Worm (Caenorhabditis elegans): ENCODE measurements around the gene C02B8.12.
"Not testable (repeated sequence)": the region's sequence is repeated elsewhere in the genome, so short reads cannot be mapped to it uniquely, and the experiment has no call there.

DNA sequence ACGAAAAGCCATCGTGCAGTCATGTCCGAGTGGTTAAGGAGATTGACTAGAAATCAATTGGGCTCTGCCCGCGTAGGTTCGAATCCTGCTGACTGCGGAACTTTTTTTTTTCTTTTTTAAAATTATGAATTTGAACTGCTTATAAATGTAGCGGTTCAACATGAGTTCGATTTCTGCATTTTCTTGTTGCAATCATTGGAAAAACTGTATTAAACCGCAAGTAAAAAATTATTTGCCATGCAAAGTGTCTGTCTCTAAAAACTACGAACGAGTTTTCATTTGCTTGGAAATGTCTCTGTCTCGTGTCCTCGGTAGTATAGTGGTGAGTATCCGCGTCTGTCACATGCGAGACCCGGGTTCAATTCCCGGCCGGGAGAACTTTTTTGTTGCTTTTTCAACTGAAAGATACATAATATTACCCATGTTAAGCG, 32.3 kb upstream of the C02B8.12 start:
- TF ChIP-seq sox-4 (tag; optimal IDR thresholded peaks at IDR 0.05); pqm-1 (tag; optimal IDR thresholded peaks at IDR 0.05); nhr-11 (tag; optimal IDR thresholded peaks at IDR 0.05); fkh-10 (GFP tag; optimal IDR thresholded peaks at IDR 0.05); K02D7.2 (tag; optimal IDR thresholded peaks at IDR 0.05); pag-3 (tag; optimal IDR thresholded peaks at IDR 0.05; ENCODE audit: borderline replicate concordance); ama-1 (optimal IDR thresholded peaks at IDR 0.05); ref-2 (tag; optimal IDR thresholded peaks at IDR 0.05); fax-1 (tag; optimal IDR thresholded peaks at IDR 0.05); elt-2 (tag; optimal IDR thresholded peaks at IDR 0.05); ceh-48 (tag; optimal IDR thresholded peaks at IDR 0.05): not testable (repeated sequence)
- TF ChIP-seq ceh-45 (GFP tag; IDR thresholded peaks at IDR 0.05), result 0 out of 2 replicates have a peak, but pooled peaks have one; percentile 29

Measured in whole organism, late embryonic.